Worm (Caenorhabditis elegans) whole organism, mixed stage, embryonic: ENCODE data around the gene math-38.
"Not testable (repeated sequence)": the region's sequence is repeated elsewhere in the genome, so short reads cannot be mapped to it uniquely, and the experiment has no call there.

Source experiments
- bed-3 ChIP-seq: fragments of 200-800 bp; sonication (Bioruptor generic); optimal IDR thresholded peaks from 3 replicates; lab custom pipeline; 2018; ENCODE audit warnings: mild to moderate bottlenecking, missing genetic modification characterization, moderate library complexity, missing compliant biosample characterization
- blmp-1 ChIP-seq: fragments of 150-350 bp; optimal IDR thresholded peaks from 2 replicates; lab custom pipeline; 2014; ENCODE audit warnings: missing biosample characterization, missing genetic modification characterization
- ceh-39 ChIP-seq: fragments of 150-350 bp; optimal IDR thresholded peaks from 2 replicates; lab custom pipeline; 2014; ENCODE audit warnings: missing biosample characterization, missing genetic modification characterization
- ceh-43 ChIP-seq: fragments of 200-800 bp; sonication (Bioruptor generic); optimal IDR thresholded peaks from 2 replicates; lab custom pipeline; 2018; ENCODE audit warnings: mild to moderate bottlenecking, missing genetic modification characterization, moderate library complexity, missing compliant biosample characterization
- ceh-83 ChIP-seq: fragments of 200-800 bp; sonication (Bioruptor generic); optimal IDR thresholded peaks from 2 replicates; lab custom pipeline; 2018; ENCODE audit warnings: mild to moderate bottlenecking, missing genetic modification characterization, missing compliant biosample characterization
- ces-1 ChIP-seq: fragments of 150-350 bp; optimal IDR thresholded peaks from 2 replicates; lab custom pipeline; 2014; ENCODE audit warnings: missing biosample characterization, missing genetic modification reagents, missing genetic modification characterization
- cnd-1 ChIP-seq: fragments of 200-800 bp; sonication (Bioruptor generic); optimal IDR thresholded peaks from 2 replicates; lab custom pipeline; 2018; ENCODE audit warnings: mild to moderate bottlenecking, missing genetic modification characterization, missing compliant biosample characterization
- drap-1 ChIP-seq: fragments of 200-800 bp; sonication (Bioruptor generic); optimal IDR thresholded peaks from 3 replicates; lab custom pipeline; 2018; ENCODE audit warnings: mild to moderate bottlenecking, missing genetic modification characterization, missing compliant biosample characterization
- elt-1 ChIP-seq: sonication (generic microtip); optimal IDR thresholded peaks from 2 replicates; lab custom pipeline; 2017; ENCODE audit warnings: missing genetic modification characterization, mild to moderate bottlenecking, missing compliant biosample characterization, antibody characterized with exemption, moderate library complexity, borderline replicate concordance; ENCODE audit not compliant: insufficient read depth
- flh-1 ChIP-seq: fragments of 200-800 bp; sonication (Bioruptor generic); optimal IDR thresholded peaks from 2 replicates; lab custom pipeline; 2018; ENCODE audit warnings: mild to moderate bottlenecking, missing genetic modification characterization, moderate library complexity, missing compliant biosample characterization
- ham-2 ChIP-seq: fragments of 200-800 bp; sonication (Bioruptor generic); optimal IDR thresholded peaks from 2 replicates; lab custom pipeline; 2018; ENCODE audit warnings: mild to moderate bottlenecking, missing genetic modification characterization, missing compliant biosample characterization
- hlh-1 ChIP-seq: fragments of 150-350 bp; optimal IDR thresholded peaks from 2 replicates; lab custom pipeline; 2014; ENCODE audit warnings: missing biosample characterization, missing genetic modification reagents, missing genetic modification characterization
- lin-13 ChIP-seq: fragments of 150-350 bp; optimal IDR thresholded peaks from 2 replicates; lab custom pipeline; 2014; ENCODE audit warnings: missing biosample characterization, missing genetic modification characterization
- lin-32 ChIP-seq: fragments of 200-800 bp; sonication (Bioruptor generic); optimal IDR thresholded peaks from 2 replicates; lab custom pipeline; 2018; ENCODE audit warnings: mild to moderate bottlenecking, missing genetic modification characterization, missing compliant biosample characterization
- lsy-2 ChIP-seq: fragments of 150-350 bp; optimal IDR thresholded peaks from 2 replicates; lab custom pipeline; 2014; ENCODE audit warnings: missing biosample characterization, missing genetic modification characterization
- mab-5 ChIP-seq: fragments of 150-350 bp; optimal IDR thresholded peaks from 2 replicates; lab custom pipeline; 2014; ENCODE audit warnings: missing biosample characterization, missing genetic modification characterization
- mls-2 ChIP-seq: sonication (generic microtip); optimal IDR thresholded peaks from 2 replicates; lab custom pipeline; 2016; ENCODE audit warnings: mild to moderate bottlenecking, missing genetic modification characterization, moderate library complexity, missing compliant biosample characterization
- nhr-12 ChIP-seq: fragments of 150-350 bp; optimal IDR thresholded peaks from 2 replicates; lab custom pipeline; 2014; ENCODE audit warnings: missing biosample characterization, missing genetic modification characterization
- nhr-2 ChIP-seq: fragments of 150-350 bp; optimal IDR thresholded peaks from 2 replicates; lab custom pipeline; 2014; ENCODE audit warnings: missing biosample characterization, missing genetic modification characterization
- nhr-237 ChIP-seq: fragments of 150-350 bp; optimal IDR thresholded peaks from 2 replicates; lab custom pipeline; 2014; ENCODE audit warnings: missing biosample characterization, missing genetic modification characterization
- nhr-76 ChIP-seq: sonication (generic microtip); optimal IDR thresholded peaks from 2 replicates; lab custom pipeline; 2017; ENCODE audit warnings: missing biosample characterization, missing genetic modification characterization
- pha-4 ChIP-seq: fragments of 150-350 bp; optimal IDR thresholded peaks from 2 replicates; lab custom pipeline; 2018; ENCODE audit warnings: missing biosample characterization, missing genetic modification reagents, missing genetic modification characterization
- sem-2 ChIP-seq: fragments of 200-800 bp; sonication (Bioruptor generic); optimal IDR thresholded peaks from 2 replicates; lab custom pipeline; 2018; ENCODE audit warnings: mild to moderate bottlenecking, missing genetic modification characterization, missing compliant biosample characterization
- sptf-1 ChIP-seq: sonication (generic microtip); optimal IDR thresholded peaks from 2 replicates; lab custom pipeline; 2017; ENCODE audit warnings: mild to moderate bottlenecking, missing genetic modification characterization, moderate library complexity, missing compliant biosample characterization
- tbx-8 ChIP-seq: fragments of 200-800 bp; sonication (Bioruptor generic); optimal IDR thresholded peaks from 2 replicates; lab custom pipeline; 2018; ENCODE audit warnings: mild to moderate bottlenecking, missing genetic modification characterization, moderate library complexity, missing compliant biosample characterization
- unc-120 ChIP-seq: sonication (generic microtip); optimal IDR thresholded peaks from 2 replicates; lab custom pipeline; 2017; ENCODE audit warnings: missing genetic modification characterization, missing compliant biosample characterization; ENCODE audit not compliant: poor library complexity, severe bottlenecking
- unc-39 ChIP-seq: fragments of 150-350 bp; optimal IDR thresholded peaks from 2 replicates; lab custom pipeline; 2014; ENCODE audit warnings: missing biosample characterization, missing genetic modification characterization
- unc-62 ChIP-seq: fragments of 150-350 bp; optimal IDR thresholded peaks from 2 replicates; lab custom pipeline; 2014; ENCODE audit warnings: missing biosample characterization, missing genetic modification reagents, missing genetic modification characterization
- zip-8 ChIP-seq: fragments of 150-350 bp; optimal IDR thresholded peaks from 2 replicates; lab custom pipeline; 2014; ENCODE audit warnings: missing biosample characterization, missing genetic modification characterization
- ztf-11 ChIP-seq: fragments of 150-350 bp; optimal IDR thresholded peaks from 2 replicates; lab custom pipeline; 2014; ENCODE audit warnings: missing biosample characterization, missing genetic modification characterization

The math-38 gene

ce11 chrII:1579886-1580285 lies at the start of gene math-38:
TSS of gene math-38 (minus strand) at chrII:1579986.
- TF ChIP-seq ceh-83 (GFP tag; lab: Kevin White, UChicago) (no peak), ces-1 (no peak), nhr-237 (tag; lab: Kevin White, UChicago) (no peak), sptf-1 (tag; lab: Kevin White, UChicago) (no peak), hlh-1 (tag; lab: Kevin White, UChicago) (no peak), ceh-39 (tag; lab: Kevin White, UChicago) (no peak), ceh-43 (no peak), drap-1 (GFP tag; lab: Kevin White, UChicago) (no peak), unc-62 (GFP tag; lab: Kevin White, UChicago) (no peak), nhr-76 (tag; lab: Kevin White, UChicago) (no peak), lsy-2 (no peak), elt-1 (tag; lab: Kevin White, UChicago) (no peak)

DNA sequence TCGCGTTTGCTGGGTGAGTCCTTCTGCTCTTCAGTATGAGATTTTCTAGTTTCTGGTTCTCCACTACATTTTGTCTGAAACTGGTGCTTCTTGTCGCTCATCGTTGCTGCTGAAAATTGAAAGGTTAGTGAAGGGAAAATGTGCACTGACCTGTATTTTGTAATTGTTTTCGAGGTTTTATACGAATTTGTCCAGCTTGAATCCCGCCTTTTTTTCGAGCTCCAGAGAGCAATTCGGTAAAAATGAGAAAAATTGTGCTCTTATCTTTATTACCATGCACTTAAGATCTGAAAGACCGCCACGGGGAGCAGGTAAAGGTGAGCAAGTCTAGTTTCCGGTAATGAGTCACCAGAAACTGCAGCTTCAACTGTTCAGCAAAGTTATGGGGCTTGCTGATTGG lies 48.0 kb upstream of the math-38 start, which contains the start of gene C08E3.15:
Gene C08E3.15 (minus strand): TSS at position 101 of the 400 bp plus-strand sequence.
- TF ChIP-seq nhr-237, zip-8, lin-13 (tag; lab: Kevin White, UChicago): not testable (repeated sequence)

DNA sequence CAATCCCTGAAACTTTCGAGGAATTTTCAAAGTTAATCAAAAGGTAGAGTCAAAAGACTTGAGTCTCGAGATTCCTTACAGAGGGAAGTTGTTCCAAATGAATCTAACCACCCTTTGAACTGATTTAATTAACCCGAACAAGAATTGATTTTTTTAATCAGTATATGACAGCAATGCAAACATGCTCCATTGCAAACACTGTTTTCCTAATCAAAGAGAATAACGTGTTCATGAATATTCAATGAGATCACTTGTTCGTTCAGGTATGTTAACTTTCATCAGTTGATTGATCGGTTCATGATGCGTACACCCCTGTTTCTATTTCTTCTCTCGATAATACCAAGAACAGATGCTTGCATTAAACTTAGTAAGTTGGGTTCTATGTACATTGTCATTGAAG lies 45.9 kb upstream of the math-38 start, which contains the start of gene C08E3.14:
Gene C08E3.14 (plus strand): TSS at position 301 of the 400 bp plus-strand sequence.
- TF ChIP-seq lin-32 (no peak), ceh-83 (GFP tag; lab: Kevin White, UChicago) (no peak)

DNA sequence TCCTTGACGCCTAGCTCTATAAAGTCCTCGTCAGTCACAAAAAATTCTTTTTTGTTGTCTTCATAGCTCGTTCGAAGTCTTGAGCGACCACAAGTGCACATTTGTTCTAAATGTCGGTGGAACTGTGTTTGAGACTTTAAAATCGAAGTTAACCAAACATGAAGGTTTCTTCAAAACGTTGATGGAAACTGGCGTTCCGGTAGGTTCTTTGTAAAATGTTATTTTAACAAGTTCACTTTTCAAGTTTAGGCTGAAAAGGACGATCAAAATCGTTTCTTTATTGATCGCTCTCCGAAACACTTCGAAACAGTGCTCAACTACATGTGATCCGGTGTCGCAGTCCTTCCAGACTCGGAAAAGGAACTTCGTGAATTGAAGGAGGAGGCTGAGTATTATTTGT lies 44.8 kb upstream of the math-38 start, which contains the start of gene fbxa-160:
Gene fbxa-160 (minus strand): TSS at position 101 of the 400 bp plus-strand sequence.
- TF ChIP-seq sem-2 (GFP tag; lab: Kevin White, UChicago) (no peak), pha-4 (tag; lab: Kevin White, UChicago) (no peak), nhr-12 (tag; lab: Kevin White, UChicago) (no peak), ham-2 (GFP tag; lab: Kevin White, UChicago) (no peak), nhr-2 (tag; lab: Kevin White, UChicago) (no peak), nhr-237 (tag; lab: Kevin White, UChicago) (no peak), unc-39 (tag; lab: Kevin White, UChicago) (no peak), mab-5 (tag; lab: Kevin White, UChicago) (no peak), mls-2 (tag; lab: Kevin White, UChicago) (no peak), unc-120 (tag; lab: Kevin White, UChicago) (no peak), nhr-76 (tag; lab: Kevin White, UChicago) (no peak), elt-1 (tag; lab: Kevin White, UChicago) (no peak)

DNA sequence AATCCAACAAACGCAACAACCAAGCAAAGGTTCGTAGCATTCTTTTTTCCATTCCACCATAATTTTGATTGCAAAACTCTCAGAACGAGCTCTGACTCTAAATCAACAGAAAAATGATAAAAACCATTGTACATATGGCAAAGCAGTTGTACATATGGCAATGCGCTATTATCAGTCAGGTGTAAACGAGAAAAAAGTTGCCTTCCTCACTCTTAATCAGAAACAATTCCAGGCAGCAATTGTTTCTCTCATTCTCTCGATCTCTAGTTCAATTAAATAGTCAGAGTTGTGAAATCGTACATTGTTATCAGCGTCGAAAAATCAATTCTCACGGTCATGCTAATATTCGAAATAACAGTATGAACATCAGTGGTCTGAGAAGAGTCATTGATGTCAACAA lies 42.0 kb upstream of the math-38 start:
- TF ChIP-seq ztf-11 (tag; lab: Kevin White, UChicago) (no peak), ceh-43 (no peak), blmp-1 (tag; lab: Kevin White, UChicago) (no peak), nhr-237 (tag; lab: Kevin White, UChicago) (no peak), ceh-83 (GFP tag; lab: Kevin White, UChicago) (no peak), unc-120 (tag; lab: Kevin White, UChicago) (no peak)

ce11 chrII:1621180-1621579 lies 41.4 kb upstream of the math-38 start, which contains the start of gene fbxa-158:
TSS of gene fbxa-158 (minus strand) at chrII:1621280.
- TF ChIP-seq elt-1 (tag; lab: Kevin White, UChicago) = no peak
- no peak for TF ChIP-seq lin-13 (tag; lab: Kevin White, UChicago)
- no peak for TF ChIP-seq drap-1 (GFP tag; lab: Kevin White, UChicago)
- no peak for TF ChIP-seq cnd-1 (tag; lab: Kevin White, UChicago)
- TF ChIP-seq bed-3 (GFP tag; lab: Kevin White, UChicago) = no peak
- TF ChIP-seq ces-1 = no peak
- no peak for TF ChIP-seq tbx-8 (GFP tag; lab: Kevin White, UChicago)
- TF ChIP-seq lin-32 = no peak
- no peak for TF ChIP-seq nhr-2 (tag; lab: Kevin White, UChicago)
- TF ChIP-seq hlh-1 (tag; lab: Kevin White, UChicago) = no peak
- TF ChIP-seq unc-39 (tag; lab: Kevin White, UChicago) = no peak
- no peak for TF ChIP-seq flh-1
- no peak for TF ChIP-seq ham-2 (GFP tag; lab: Kevin White, UChicago)
- TF ChIP-seq ceh-43 = no peak
